Fruit fly (Drosophila melanogaster) whole organism, pupa: ENCODE measurements around the gene Bre1.

Experiments used
- CG34367 ChIP-seq: fragments of 200-800 bp; sonication (Bioruptor generic); optimal IDR thresholded peaks from 2 replicates; lab custom pipeline; 2018; ENCODE audit warnings: missing biosample characterization, mild to moderate bottlenecking, missing genetic modification characterization
- Pif1B ChIP-seq: fragments of 200-800 bp; sonication (Bioruptor generic); optimal IDR thresholded peaks from 3 replicates; lab custom pipeline; 2016; ENCODE audit warnings: missing biosample characterization, missing genetic modification characterization

DNA sequence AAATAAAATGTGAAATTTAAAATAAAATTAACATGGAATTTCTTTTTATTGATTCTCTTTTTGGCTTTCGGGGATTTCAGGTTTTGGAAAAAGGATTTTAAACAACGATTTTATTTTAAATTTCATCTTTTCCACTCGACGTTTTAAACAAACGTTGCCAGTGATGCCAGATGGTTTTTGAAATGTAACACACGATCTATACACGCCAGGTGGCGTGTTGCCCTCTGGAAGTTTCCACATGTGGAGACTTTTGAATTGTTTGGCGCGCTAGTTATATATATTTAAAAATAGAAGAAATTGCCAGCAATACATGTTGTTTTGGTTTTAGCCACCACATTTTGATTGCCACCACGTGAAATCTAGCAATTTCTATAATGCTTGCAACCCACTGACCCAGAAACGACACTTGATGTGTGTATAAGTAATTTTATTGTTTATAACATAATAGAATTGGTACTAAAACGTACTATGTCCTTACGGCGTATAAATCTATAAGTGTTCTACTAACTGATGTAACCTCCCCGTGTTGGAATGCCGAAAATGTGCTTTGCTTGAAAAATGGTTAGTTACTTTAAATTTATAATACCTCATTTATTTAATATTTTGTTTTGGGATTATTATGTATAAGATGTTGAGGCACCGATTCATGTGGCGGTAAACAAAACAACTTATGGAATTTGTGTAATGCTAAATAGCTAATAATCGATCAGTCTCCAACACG, 44.2 kb downstream of the Bre1 start:
- TF ChIP-seq Pif1B (GFP tag; lab: Kevin White, UChicago) = no peak
- TF ChIP-seq CG34367 (tag; lab: Kevin White, UChicago) = no peak
